Worm (Caenorhabditis elegans): ENCODE data around the gene F47G9.6.

- TF ChIP-seq Y105C5A.15 (GFP tag; IDR thresholded peaks at IDR 0.05) (no peak), ama-1 (optimal IDR thresholded peaks at IDR 0.05) (no peak)
Measured at ce11 chrV:11299406-11299805, 29.8 kb upstream of the F47G9.6 start.
